Worm (Caenorhabditis elegans): ENCODE results near the gene akt-1.
A peak's percentile ranks its signal among the peaks of the same experiment; 100 is the strongest.

akt-1 gene

DNA sequence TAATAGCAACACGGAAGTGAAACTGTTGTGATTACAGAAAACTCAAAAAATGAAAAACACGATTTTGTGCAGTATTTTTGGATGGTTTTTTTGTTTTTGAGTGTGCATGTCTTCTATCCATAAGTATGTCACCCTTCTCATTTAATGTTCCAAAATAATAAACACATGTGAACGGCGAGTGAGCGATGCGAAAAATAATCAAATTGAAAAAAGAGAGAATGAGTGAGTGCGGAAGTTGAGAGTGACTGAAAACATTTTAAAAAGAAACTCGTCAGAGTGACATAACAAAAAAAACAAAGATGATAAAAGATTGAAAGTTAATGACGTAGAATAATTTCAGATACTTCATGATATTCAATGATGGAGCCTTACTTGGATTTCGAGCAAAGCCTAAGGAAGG lies 810 bp downstream of the akt-1 start:
- TF ChIP-seq zag-1 (tag; optimal IDR thresholded peaks at IDR 0.05) (no peak), lin-11 (tag; optimal IDR thresholded peaks at IDR 0.05) (no peak), snpc-4 (tag; optimal IDR thresholded peaks at IDR 0.05) (no peak), unc-55 (GFP tag; optimal IDR thresholded peaks at IDR 0.05) (no peak), nhr-11 (tag; optimal IDR thresholded peaks at IDR 0.05) (no peak)

DNA sequence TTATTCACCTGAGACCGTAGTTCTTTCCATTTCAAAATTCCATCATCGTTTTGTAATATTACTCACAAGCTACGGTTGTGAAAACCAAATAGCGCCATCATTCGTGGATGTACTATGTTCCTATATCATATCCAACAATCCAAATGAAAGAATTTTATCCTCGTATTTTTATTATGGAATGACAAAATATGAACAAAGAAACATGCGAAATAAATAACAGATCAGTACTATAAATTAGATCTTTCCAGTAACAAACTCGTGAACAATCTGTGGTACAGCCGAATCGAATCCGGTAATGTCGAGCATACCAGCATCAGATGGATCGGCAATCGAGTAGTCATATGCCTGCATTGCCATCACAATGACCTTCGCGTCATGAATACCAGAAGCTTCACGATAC lies 4.0 kb downstream of the akt-1 start:
- TF ChIP-seq unc-62 (GFP tag; optimal IDR thresholded peaks at IDR 0.05) (no peak), Y55F3AM.14 (GFP tag; optimal IDR thresholded peaks at IDR 0.05) (no peak), zag-1 (tag; optimal IDR thresholded peaks at IDR 0.05) (no peak), lin-13 (GFP tag; optimal IDR thresholded peaks at IDR 0.05) (no peak), unc-39 (tag; optimal IDR thresholded peaks at IDR 0.05) (no peak), egl-27 (tag; optimal IDR thresholded peaks at IDR 0.05) (no peak), blmp-1 (tag; optimal IDR thresholded peaks at IDR 0.05; ENCODE audit: insufficient read depth) (no peak), mbf-1 (tag; optimal IDR thresholded peaks at IDR 0.05) (no peak), lsy-2 (tag; optimal IDR thresholded peaks at IDR 0.05) (no peak), dmd-4 (tag; optimal IDR thresholded peaks at IDR 0.05) (no peak), skn-1 (tag; optimal IDR thresholded peaks at IDR 0.05) (no peak), nhr-129 (tag; optimal IDR thresholded peaks at IDR 0.05) (no peak), nhr-10 (tag; optimal IDR thresholded peaks at IDR 0.05) (no peak), nhr-21 (tag; optimal IDR thresholded peaks at IDR 0.05) (no peak), elt-3 (tag; optimal IDR thresholded peaks at IDR 0.05) (no peak), R02D3.7 (tag; optimal IDR thresholded peaks at IDR 0.05) (no peak), sem-4 (tag; optimal IDR thresholded peaks at IDR 0.05) (no peak), C34F6.9 (tag; optimal IDR thresholded peaks at IDR 0.05) (no peak), unc-55 (GFP tag; optimal IDR thresholded peaks at IDR 0.05) (no peak), ceh-82 (tag; optimal IDR thresholded peaks at IDR 0.05) (no peak)

DNA sequence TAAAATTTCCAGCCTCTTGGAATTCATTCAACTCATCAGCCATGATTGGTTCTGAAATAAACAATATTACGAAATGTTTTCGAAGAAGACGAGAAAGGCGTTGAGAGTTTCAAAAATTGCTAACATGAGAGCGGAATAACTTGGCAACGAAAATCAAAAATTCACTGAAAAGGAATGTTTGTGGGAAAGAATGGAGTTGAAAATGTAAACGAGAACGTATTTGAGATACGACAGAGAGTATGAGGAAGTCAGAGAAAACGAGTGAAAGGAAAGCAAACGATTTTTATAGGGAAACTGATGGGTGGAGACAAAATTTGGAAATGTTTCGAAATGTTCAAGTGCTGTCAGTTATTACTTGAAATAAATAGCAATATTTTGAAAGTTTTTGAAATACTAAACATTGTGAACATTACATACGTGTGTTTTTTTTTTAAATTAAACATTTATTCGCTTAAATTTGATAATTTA lies 6.3 kb downstream of the akt-1 start, which contains the start of gene rop-1:
Gene rop-1 (minus strand): TSS at position 51 of the 468 bp plus-strand sequence.
- TF ChIP-seq nhr-77 (tag; optimal IDR thresholded peaks at IDR 0.05) (no peak), C34F6.9 (tag; optimal IDR thresholded peaks at IDR 0.05) (peak; percentile 60), unc-55 (GFP tag; optimal IDR thresholded peaks at IDR 0.05) (peak; percentile 75), nhr-12 (tag; optimal IDR thresholded peaks at IDR 0.05) (no peak), ztf-1 (GFP tag; conservative IDR thresholded peaks at IDR 0.05) (no peak), nhr-25 (tag; optimal IDR thresholded peaks at IDR 0.05) (no peak), sma-9 (GFP tag; optimal IDR thresholded peaks at IDR 0.05) (no peak), sma-9 (tag; optimal IDR thresholded peaks at IDR 0.05) (no peak), ama-1 (optimal IDR thresholded peaks at IDR 0.05) (peak; percentile 19), lin-39 (tag; optimal IDR thresholded peaks at IDR 0.05) (no peak), unc-39 (tag; optimal IDR thresholded peaks at IDR 0.05) (no peak), lin-13 (GFP tag; optimal IDR thresholded peaks at IDR 0.05) (no peak), F13H6.1 (tag; optimal IDR thresholded peaks at IDR 0.05) (no peak), alr-1 (tag; optimal IDR thresholded peaks at IDR 0.05) (no peak), blmp-1 (tag; optimal IDR thresholded peaks at IDR 0.05; ENCODE audit: insufficient read depth) (peak; percentile 53), dmd-4 (tag; optimal IDR thresholded peaks at IDR 0.05) (no peak), mbf-1 (tag; optimal IDR thresholded peaks at IDR 0.05) (no peak), gmeb-1 (tag; optimal IDR thresholded peaks at IDR 0.05) (peak; percentile 2), nhr-129 (tag; optimal IDR thresholded peaks at IDR 0.05) (peak; percentile 88), mdl-1 (tag; optimal IDR thresholded peaks at IDR 0.05) (no peak), ztf-4 (tag; optimal IDR thresholded peaks at IDR 0.05) (no peak), R02D3.7 (tag; optimal IDR thresholded peaks at IDR 0.05) (no peak), fos-1 (tag; optimal IDR thresholded peaks at IDR 0.05) (peak; percentile 48), lsy-2 (tag; optimal IDR thresholded peaks at IDR 0.05) (peak in 1 of 2 experiments; percentile 15), egl-27 (tag; optimal IDR thresholded peaks at IDR 0.05) (no peak), nhr-237 (tag; optimal IDR thresholded peaks at IDR 0.05) (no peak), mab-5 (tag; optimal IDR thresholded peaks at IDR 0.05) (no peak), aly-2 (tag; optimal IDR thresholded peaks at IDR 0.05) (no peak), zag-1 (tag; optimal IDR thresholded peaks at IDR 0.05) (no peak), snpc-4 (tag; optimal IDR thresholded peaks at IDR 0.05) (no peak), peb-1 (tag; optimal IDR thresholded peaks at IDR 0.05) (no peak), crh-2 (tag; optimal IDR thresholded peaks at IDR 0.05) (no peak)

All from whole organism, L2 larva.